Worm (Caenorhabditis elegans) whole organism, L3 larva: Measurements from ENCODE around the gene srx-84.

Experiments
- R02D3.7 ChIP-seq: fragments of 150-350 bp; optimal IDR thresholded peaks from 2 replicates; lab custom pipeline; 2014; ENCODE audit warnings: missing biosample characterization, missing genetic modification characterization
- ZK546.5 ChIP-seq: sonication (generic microtip); optimal IDR thresholded peaks from 2 replicates; lab custom pipeline; 2017; ENCODE audit warnings: missing biosample characterization, missing genetic modification characterization
- aly-2 ChIP-seq: fragments of 150-350 bp; optimal IDR thresholded peaks from 2 replicates; lab custom pipeline; 2014; ENCODE audit warnings: missing biosample characterization, missing genetic modification characterization
- ama-1 ChIP-seq: fragments of 150-350 bp; optimal IDR thresholded peaks from 2 replicates; lab custom pipeline; 2018
- ceh-16 ChIP-seq: sonication (generic microtip); optimal IDR thresholded peaks from 2 replicates; lab custom pipeline; 2017; ENCODE audit warnings: missing biosample characterization, missing genetic modification characterization
- ceh-28 ChIP-seq: fragments of 150-350 bp; optimal IDR thresholded peaks from 2 replicates; lab custom pipeline; 2014; ENCODE audit warnings: missing biosample characterization, missing genetic modification reagents, missing genetic modification characterization
- ceh-82 ChIP-seq: fragments of 150-350 bp; optimal IDR thresholded peaks from 2 replicates; lab custom pipeline; 2014; ENCODE audit warnings: missing biosample characterization, missing genetic modification characterization
- ceh-9 ChIP-seq: sonication (generic microtip); optimal IDR thresholded peaks from 2 replicates; lab custom pipeline; 2018; ENCODE audit warnings: missing biosample characterization, missing genetic modification characterization
- daf-12 ChIP-seq: fragments of 150-350 bp; optimal IDR thresholded peaks from 2 replicates; lab custom pipeline; 2014; ENCODE audit warnings: missing biosample characterization, missing genetic modification reagents, missing genetic modification characterization
- egl-27 ChIP-seq: sonication (generic microtip); optimal IDR thresholded peaks from 4 replicates; lab custom pipeline; 2017; ENCODE audit warnings: missing biosample characterization, missing genetic modification reagents, missing genetic modification characterization
- egl-5 ChIP-seq: fragments of 150-350 bp; optimal IDR thresholded peaks from 2 replicates; lab custom pipeline; 2017; ENCODE audit warnings: missing biosample characterization, missing genetic modification reagents, missing genetic modification characterization, inconsistent platforms
- elt-1 ChIP-seq: fragments of 150-350 bp; optimal IDR thresholded peaks from 2 replicates; lab custom pipeline; 2014; ENCODE audit warnings: missing biosample characterization, missing genetic modification characterization
- elt-2 ChIP-seq: sonication (generic microtip); optimal IDR thresholded peaks from 2 replicates; lab custom pipeline; 2016; ENCODE audit warnings: missing genetic modification reagents, mild to moderate bottlenecking, missing genetic modification characterization, missing compliant biosample characterization
- elt-3 ChIP-seq, 3 experiments: fragments of 150-350 bp in 1 of 3; sonication (generic microtip) in 2 of 3; optimal IDR thresholded peaks; 2 replicates in 2 of 3; 4 replicates in 1 of 3; lab custom pipeline; 2014 to 2017; ENCODE audit warnings: missing biosample characterization in 3 of 3, missing genetic modification characterization in 3 of 3
- eor-1 ChIP-seq, 2 experiments: fragments of 150-350 bp; optimal IDR thresholded peaks; 2 replicates each; lab custom pipeline; 2014 to 2018; ENCODE audit warnings: missing biosample characterization in 2 of 2, missing genetic modification characterization in 2 of 2
- fkh-10 ChIP-seq: sonication (generic microtip); optimal IDR thresholded peaks from 2 replicates; lab custom pipeline; 2017; ENCODE audit warnings: missing biosample characterization, missing genetic modification reagents, missing genetic modification characterization
- fkh-2 ChIP-seq: fragments of 150-350 bp; optimal IDR thresholded peaks from 2 replicates; lab custom pipeline; 2014; ENCODE audit warnings: missing biosample characterization, missing genetic modification reagents, missing genetic modification characterization
- fos-1 ChIP-seq: fragments of 150-350 bp; optimal IDR thresholded peaks from 2 replicates; lab custom pipeline; 2014; ENCODE audit warnings: missing biosample characterization, missing genetic modification characterization
- jun-1 ChIP-seq: fragments of 150-350 bp; optimal IDR thresholded peaks from 2 replicates; lab custom pipeline; 2014; ENCODE audit warnings: missing biosample characterization, missing genetic modification reagents, missing genetic modification characterization
- lin-39 ChIP-seq: fragments of 150-350 bp; optimal IDR thresholded peaks from 2 replicates; lab custom pipeline; 2018; ENCODE audit warnings: missing biosample characterization, missing genetic modification reagents, missing genetic modification characterization
- lsy-12 ChIP-seq: sonication (generic microtip); optimal IDR thresholded peaks from 2 replicates; lab custom pipeline; 2016; ENCODE audit warnings: mild to moderate bottlenecking, missing genetic modification characterization, missing compliant biosample characterization
- mdl-1 ChIP-seq: fragments of 150-350 bp; optimal IDR thresholded peaks from 2 replicates; lab custom pipeline; 2014; ENCODE audit warnings: missing biosample characterization, missing genetic modification characterization
- mml-1 ChIP-seq: fragments of 150-350 bp; sonication (generic microtip); optimal IDR thresholded peaks from 3 replicates; lab custom pipeline; 2014; ENCODE audit warnings: missing biosample characterization, missing genetic modification characterization
- nfya-1 ChIP-seq: sonication (generic microtip); optimal IDR thresholded peaks from 2 replicates; lab custom pipeline; 2017; ENCODE audit warnings: missing genetic modification characterization, mild to moderate bottlenecking, missing compliant biosample characterization, antibody characterized with exemption, moderate library complexity; ENCODE audit not compliant: insufficient read depth
- nhr-11 ChIP-seq: fragments of 150-350 bp; optimal IDR thresholded peaks from 2 replicates; lab custom pipeline; 2014; ENCODE audit warnings: missing biosample characterization, missing genetic modification characterization
- nhr-12 ChIP-seq: fragments of 150-350 bp; optimal IDR thresholded peaks from 2 replicates; lab custom pipeline; 2014; ENCODE audit warnings: missing biosample characterization, missing genetic modification characterization
- nhr-23 ChIP-seq: fragments of 150-350 bp; optimal IDR thresholded peaks from 2 replicates; lab custom pipeline; 2014; ENCODE audit warnings: missing biosample characterization, missing genetic modification reagents, missing genetic modification characterization
- nhr-237 ChIP-seq: fragments of 150-350 bp; optimal IDR thresholded peaks from 2 replicates; lab custom pipeline; 2014; ENCODE audit warnings: missing biosample characterization, missing genetic modification characterization
- nhr-25 ChIP-seq: sonication (generic microtip); optimal IDR thresholded peaks from 2 replicates; lab custom pipeline; 2017; ENCODE audit warnings: missing biosample characterization, missing genetic modification characterization
- nhr-28 ChIP-seq: fragments of 150-350 bp; optimal IDR thresholded peaks from 2 replicates; lab custom pipeline; 2014; ENCODE audit warnings: missing biosample characterization, missing genetic modification characterization
- nhr-43 ChIP-seq: sonication (generic microtip); optimal IDR thresholded peaks from 2 replicates; lab custom pipeline; 2016; ENCODE audit warnings: mild to moderate bottlenecking, missing genetic modification characterization, missing compliant biosample characterization; ENCODE audit not compliant: poor library complexity, severe bottlenecking
- nhr-67 ChIP-seq: fragments of 150-350 bp; optimal IDR thresholded peaks from 2 replicates; lab custom pipeline; 2014; ENCODE audit warnings: missing biosample characterization, missing genetic modification characterization
- nhr-76 ChIP-seq: fragments of 150-350 bp; sonication (generic microtip); optimal IDR thresholded peaks from 5 replicates; lab custom pipeline; 2014; ENCODE audit warnings: missing biosample characterization, missing genetic modification characterization
- nhr-77 ChIP-seq: fragments of 150-350 bp; optimal IDR thresholded peaks from 2 replicates; lab custom pipeline; 2014; ENCODE audit warnings: missing biosample characterization, missing genetic modification characterization
- pha-4 ChIP-seq: fragments of 150-350 bp; optimal IDR thresholded peaks from 2 replicates; lab custom pipeline; 2014; ENCODE audit warnings: missing biosample characterization, missing genetic modification reagents, missing genetic modification characterization
- pqm-1 ChIP-seq: fragments of 150-350 bp; optimal IDR thresholded peaks from 2 replicates; lab custom pipeline; 2017; ENCODE audit warnings: missing biosample characterization, missing genetic modification characterization, inconsistent platforms
- sea-2 ChIP-seq: fragments of 150-350 bp; sonication (generic microtip); optimal IDR thresholded peaks from 4 replicates; lab custom pipeline; 2014; ENCODE audit warnings: missing biosample characterization, missing genetic modification reagents, missing genetic modification characterization
- tbx-2 ChIP-seq: sonication (generic microtip); optimal IDR thresholded peaks from 2 replicates; lab custom pipeline; 2016; ENCODE audit warnings: mild to moderate bottlenecking, missing genetic modification characterization, missing compliant biosample characterization
- unc-39 ChIP-seq: sonication (generic microtip); optimal IDR thresholded peaks from 4 replicates; lab custom pipeline; 2017; ENCODE audit warnings: missing biosample characterization, missing genetic modification characterization
- unc-62 ChIP-seq: fragments of 150-350 bp; sonication (generic microtip); optimal IDR thresholded peaks from 4 replicates; lab custom pipeline; 2014; ENCODE audit warnings: missing biosample characterization, missing genetic modification reagents, missing genetic modification characterization
- zag-1 ChIP-seq: fragments of 150-350 bp; optimal IDR thresholded peaks from 2 replicates; lab custom pipeline; 2014; ENCODE audit warnings: missing biosample characterization, missing genetic modification characterization

srx-84 gene

DNA sequence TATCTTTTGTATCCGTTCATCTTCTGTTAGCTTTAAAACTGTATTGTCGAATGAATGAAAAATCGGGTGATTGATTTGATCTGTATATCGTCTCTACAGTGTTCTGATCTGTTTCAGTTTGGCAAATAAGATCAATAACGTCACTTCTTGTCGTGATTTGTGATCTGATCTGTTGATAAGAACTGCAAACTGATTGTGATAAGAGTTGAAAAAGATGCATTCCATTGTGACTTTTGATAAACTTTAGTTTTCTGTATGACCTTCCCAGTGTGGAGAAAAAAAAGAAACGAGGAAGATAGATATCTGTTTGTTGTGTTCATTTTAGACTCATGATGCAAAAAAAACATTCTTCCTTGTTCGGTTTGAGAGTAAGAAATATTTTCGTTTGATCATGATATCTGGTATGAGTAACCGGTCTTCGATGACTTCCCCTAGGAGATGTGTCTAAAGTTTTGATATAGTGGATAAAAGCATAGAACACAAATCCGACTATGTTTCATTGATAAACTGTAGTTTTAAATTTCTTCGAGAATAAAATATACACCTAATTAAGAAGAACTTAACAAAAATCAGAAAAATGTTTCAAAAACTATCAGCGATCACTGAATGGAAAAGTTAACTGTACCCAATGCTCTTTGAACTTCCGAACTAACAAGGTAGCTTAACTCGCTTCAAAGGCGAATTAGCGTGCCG is 16.0 kb downstream of the srx-84 start:
- TF ChIP-seq nhr-28 (tag; lab: Kevin White, UChicago), result no peak
- TF ChIP-seq nhr-25, result peak; percentile 93
- TF ChIP-seq ceh-28 (tag; lab: Kevin White, UChicago), result peak; percentile 28
- TF ChIP-seq elt-3 (tag; optimal IDR thresholded peaks at IDR 0.05; lab: Kevin White, UChicago), result peak in 2 of 3 experiments; percentile 90 to 97
- TF ChIP-seq daf-12 (tag; lab: Kevin White, UChicago), result no peak
- no peak for TF ChIP-seq unc-39 (tag; lab: Kevin White, UChicago)
- TF ChIP-seq R02D3.7 (tag; lab: Kevin White, UChicago), result peak; percentile 30
- TF ChIP-seq egl-27 (tag; lab: Kevin White, UChicago), result no peak
- no peak for TF ChIP-seq pha-4 (tag; lab: Kevin White, UChicago)
- TF ChIP-seq elt-2 (tag; lab: Kevin White, UChicago), result peak; percentile 65
- TF ChIP-seq nhr-11, result no peak
- TF ChIP-seq ceh-16 (tag; lab: Kevin White, UChicago), result no peak
- TF ChIP-seq pqm-1, result peak; percentile 36
- TF ChIP-seq nhr-43 (tag; lab: Kevin White, UChicago), result peak; percentile 32
- peak; percentile 80 for TF ChIP-seq nhr-23
- TF ChIP-seq elt-1, result peak; percentile 97
- no peak for TF ChIP-seq lsy-12 (tag; lab: Kevin White, UChicago)

DNA sequence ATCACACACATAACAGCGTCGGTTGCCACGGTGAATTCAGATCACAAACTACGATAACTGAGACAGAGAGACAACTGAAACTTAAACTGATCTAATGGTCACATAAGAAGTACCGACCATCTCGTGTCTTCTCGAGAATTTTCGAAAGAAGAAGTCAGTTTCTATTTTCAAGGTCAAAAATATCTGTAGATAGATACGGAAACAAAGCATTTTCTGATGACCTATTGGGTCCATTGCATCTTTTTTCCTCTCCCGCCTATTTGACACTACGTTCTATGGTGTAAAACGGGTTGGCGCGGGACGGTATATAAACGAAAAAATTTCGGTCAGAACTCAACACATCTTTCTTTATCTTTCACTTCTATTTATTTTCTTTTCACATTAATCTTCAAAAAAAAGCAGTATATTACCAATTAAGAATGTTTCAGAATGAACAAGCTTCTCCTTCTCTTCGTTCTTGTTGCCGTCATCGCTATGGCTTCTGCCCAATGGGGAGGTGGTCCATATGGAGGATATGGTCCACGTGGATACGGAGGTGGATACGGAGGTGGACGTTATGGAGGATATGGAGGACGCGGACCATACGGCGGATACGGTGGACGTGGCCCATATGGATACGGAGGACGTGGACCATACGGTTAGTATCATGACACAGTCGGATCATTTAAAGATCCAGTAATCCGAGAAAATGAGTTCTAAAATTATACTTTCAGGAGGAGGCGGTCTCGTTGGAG is 17.2 kb downstream of the srx-84 start, which contains the start of gene nlp-24:
Gene nlp-24 (plus strand): TSS at position 429 of the 734 bp plus-strand sequence.
- TF ChIP-seq nhr-25, result peak; percentile 71
- TF ChIP-seq sea-2 (GFP tag; lab: Kevin White, UChicago), result no peak
- TF ChIP-seq elt-1, result peak; percentile 91
- no peak for TF ChIP-seq lsy-12 (tag; lab: Kevin White, UChicago)
- no peak for TF ChIP-seq nhr-237 (tag; lab: Kevin White, UChicago)
- no peak for TF ChIP-seq lin-39 (tag; lab: Kevin White, UChicago)
- no peak for TF ChIP-seq mml-1 (tag; lab: Kevin White, UChicago)
- no peak for TF ChIP-seq zag-1 (tag; lab: Kevin White, UChicago)
- peak; percentile 23 for TF ChIP-seq nfya-1 (tag; lab: Kevin White, UChicago)
- TF ChIP-seq ceh-28 (tag; lab: Kevin White, UChicago), result no peak
- no peak for TF ChIP-seq nhr-11
- TF ChIP-seq daf-12 (tag; lab: Kevin White, UChicago), result no peak
- no peak for TF ChIP-seq ceh-82 (tag; lab: Kevin White, UChicago)
- no peak for TF ChIP-seq unc-62 (GFP tag; lab: Kevin White, UChicago)
- TF ChIP-seq nhr-43 (tag; lab: Kevin White, UChicago), result peak; percentile 61
- TF ChIP-seq fkh-10, result no peak
- peak; percentile 70 for TF ChIP-seq nhr-23
- TF ChIP-seq tbx-2 (tag; lab: Kevin White, UChicago), result no peak
- no peak for TF ChIP-seq nhr-12 (tag; lab: Kevin White, UChicago)
- no peak for TF ChIP-seq nhr-77 (tag; lab: Kevin White, UChicago)
- no peak for TF ChIP-seq ceh-16 (tag; lab: Kevin White, UChicago)
- TF ChIP-seq egl-5 (tag; lab: Kevin White, UChicago), result no peak
- no peak for TF ChIP-seq jun-1
- TF ChIP-seq eor-1 (tag; optimal IDR thresholded peaks at IDR 0.05; lab: Kevin White, UChicago), result no peak
- no peak for TF ChIP-seq fkh-2 (tag; lab: Kevin White, UChicago)
- peak; percentile 86 for TF ChIP-seq ama-1 (lab: Kevin White, UChicago)

DNA sequence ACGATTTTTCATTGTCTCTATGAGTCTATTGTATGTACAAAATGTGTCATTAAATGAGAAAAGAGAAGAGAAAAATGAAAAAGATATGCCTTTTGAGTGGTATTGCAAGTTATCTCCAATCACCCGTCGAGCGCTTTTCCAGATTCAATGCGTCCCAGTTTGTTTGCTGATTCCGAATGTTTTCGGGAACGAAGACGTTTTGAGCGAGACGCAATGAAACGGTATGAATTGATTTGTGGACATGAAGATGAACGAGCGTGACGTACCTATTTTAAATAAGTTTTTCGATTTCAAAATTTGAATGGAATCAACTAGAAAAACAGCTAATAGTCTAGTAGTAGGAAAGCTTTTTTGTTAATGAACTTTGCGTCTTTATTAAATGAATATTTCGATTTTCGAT is 17.9 kb downstream of the srx-84 start:
- TF ChIP-seq nhr-25 (peak; percentile 84), fkh-10 (no peak), ceh-28 (tag; lab: Kevin White, UChicago) (no peak), mdl-1 (tag; lab: Kevin White, UChicago) (no peak), fos-1 (tag; lab: Kevin White, UChicago) (no peak), nhr-76 (tag; lab: Kevin White, UChicago) (no peak), mml-1 (tag; lab: Kevin White, UChicago) (no peak), elt-3 (tag; optimal IDR thresholded peaks at IDR 0.05; lab: Kevin White, UChicago) (peak in 1 of 3 experiments; percentile 48), sea-2 (GFP tag; lab: Kevin White, UChicago) (no peak), elt-1 (no peak), ama-1 (lab: Kevin White, UChicago) (peak; percentile 87), egl-27 (tag; lab: Kevin White, UChicago) (no peak), nhr-43 (tag; lab: Kevin White, UChicago) (peak; percentile 30), nhr-67 (tag; lab: Kevin White, UChicago) (no peak), pqm-1 (no peak), eor-1 (tag; optimal IDR thresholded peaks at IDR 0.05; lab: Kevin White, UChicago) (no peak), nhr-28 (tag; lab: Kevin White, UChicago) (no peak), egl-5 (tag; lab: Kevin White, UChicago) (no peak), lin-39 (tag; lab: Kevin White, UChicago) (no peak), zag-1 (tag; lab: Kevin White, UChicago) (no peak), aly-2 (tag; lab: Kevin White, UChicago) (no peak), ZK546.5 (tag; lab: Kevin White, UChicago) (no peak), unc-62 (GFP tag; lab: Kevin White, UChicago) (no peak), tbx-2 (tag; lab: Kevin White, UChicago) (no peak), R02D3.7 (tag; lab: Kevin White, UChicago) (no peak), nfya-1 (tag; lab: Kevin White, UChicago) (peak; percentile 30), nhr-12 (tag; lab: Kevin White, UChicago) (no peak), nhr-23 (no peak), ceh-9 (no peak)
